Worm (Caenorhabditis elegans) whole organism, early embryonic: ENCODE results near the gene let-653.

ENCODE experiments used
- ama-1 ChIP-seq: fragments of 150-350 bp; optimal IDR thresholded peaks from 2 replicates; lab custom pipeline; 2014
- ceh-36 ChIP-seq: sonication (generic microtip); optimal IDR thresholded peaks from 2 replicates; lab custom pipeline; 2016; ENCODE audit warnings: missing genetic modification characterization, inconsistent platforms, missing compliant biosample characterization
- hmbx-1 ChIP-seq: sonication (generic microtip); optimal IDR thresholded peaks from 2 replicates; lab custom pipeline; 2016; ENCODE audit warnings: mild to moderate bottlenecking, missing genetic modification characterization, missing compliant biosample characterization
- hmg-4 ChIP-seq: fragments of 200-800 bp; sonication (Bioruptor generic); optimal IDR thresholded peaks from 2 replicates; lab custom pipeline; 2018; ENCODE audit warnings: mild to moderate bottlenecking, missing genetic modification characterization, missing compliant biosample characterization
- tra-4 ChIP-seq: sonication (generic microtip); optimal IDR thresholded peaks from 2 replicates; lab custom pipeline; 2017; ENCODE audit warnings: missing genetic modification characterization, missing compliant biosample characterization

DNA sequence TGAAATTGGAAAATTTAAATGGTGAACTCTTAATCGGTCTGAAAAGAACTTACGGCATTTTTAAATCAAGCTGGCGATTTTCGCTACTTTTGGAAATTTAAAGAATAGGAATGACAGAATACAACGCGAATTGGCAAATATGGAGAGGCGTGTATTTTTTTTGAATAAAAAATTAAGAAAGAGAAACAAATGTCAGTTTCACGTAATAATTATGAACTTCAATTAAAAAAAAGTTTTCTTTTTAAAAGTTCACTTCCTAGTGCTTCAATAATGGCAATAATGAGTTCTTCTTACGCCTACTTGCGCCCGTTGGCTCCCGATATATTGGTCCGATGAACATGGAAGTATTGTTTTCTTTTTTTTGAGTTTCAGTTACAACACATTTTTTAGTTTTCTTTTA is 7.7 kb upstream of the let-653 start, which contains the start of gene pph-2:
- TF ChIP-seq ama-1 (no peak), tra-4 (tag; lab: Kevin White, UChicago) (no peak), hmg-4 (GFP tag; lab: Kevin White, UChicago) (no peak), ceh-36 (tag; lab: Kevin White, UChicago) (no peak), hmbx-1 (tag; lab: Kevin White, UChicago) (no peak)
